Worm (Caenorhabditis elegans): ENCODE data around the gene upb-1.

upb-1 gene

DNA sequence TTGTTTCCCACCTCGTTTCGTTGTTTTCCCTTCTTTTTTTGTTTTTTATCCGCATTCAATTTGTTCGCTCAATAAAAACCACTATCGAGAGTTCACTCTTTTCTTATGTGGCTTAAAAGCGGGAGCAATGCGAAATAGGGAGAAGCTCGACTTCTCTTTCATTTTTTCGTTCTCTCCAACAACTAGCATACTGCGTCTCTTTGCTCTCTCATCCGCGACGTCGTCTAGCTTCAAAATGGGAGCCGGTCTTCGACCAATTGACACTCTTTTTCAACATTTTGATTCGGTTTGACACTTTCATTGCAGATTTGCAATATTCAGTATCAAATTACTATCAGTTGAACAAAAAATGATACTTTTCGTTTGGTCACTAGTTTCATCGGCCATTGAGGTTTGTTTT lies 16.0 kb downstream of the upb-1 start, which contains the start of gene bpl-1:
TSS of gene bpl-1 (plus strand) at position 301 of the 400 bp plus-strand sequence.
- no peak for TF ChIP-seq lsy-2 (tag; optimal IDR thresholded peaks at IDR 0.05)
- TF ChIP-seq unc-55 (GFP tag; optimal IDR thresholded peaks at IDR 0.05), result peak; percentile 13
- TF ChIP-seq C34F6.9 (tag; optimal IDR thresholded peaks at IDR 0.05), result peak; percentile 26

DNA sequence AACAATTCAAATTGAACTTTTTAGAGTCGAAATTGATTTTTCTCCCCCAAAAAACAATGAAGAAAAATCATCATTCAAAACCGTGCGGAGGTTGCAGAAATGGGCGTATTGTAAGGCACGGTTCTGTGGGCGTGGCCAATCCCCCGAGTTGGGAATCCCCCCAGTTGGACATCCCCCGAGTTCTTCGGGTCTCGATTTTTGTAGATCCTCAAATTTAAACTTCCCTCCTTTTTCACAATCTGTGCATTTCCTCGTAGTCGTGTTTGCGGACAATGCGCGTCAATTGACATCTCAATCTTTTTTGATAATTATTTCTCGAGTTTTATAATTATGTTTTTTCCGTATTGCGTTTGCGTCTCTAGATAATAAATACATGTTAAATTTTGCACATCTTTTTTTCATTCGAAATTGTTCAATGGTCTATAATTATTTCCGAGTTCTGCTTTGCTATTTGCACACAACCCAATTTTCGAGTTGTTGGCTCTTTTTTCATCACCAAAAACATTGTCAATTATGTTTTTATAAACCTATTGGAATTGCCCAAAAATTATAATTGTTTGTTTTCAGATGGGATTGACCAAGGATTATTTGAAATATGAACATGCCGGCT lies 20.0 kb downstream of the upb-1 start, which contains the start of gene F13H8.2:
TSS of gene F13H8.2 (plus strand) at position 560 of the 610 bp plus-strand sequence.
- TF ChIP-seq zag-1 (tag; optimal IDR thresholded peaks at IDR 0.05) (peak; percentile 12), blmp-1 (tag; optimal IDR thresholded peaks at IDR 0.05; ENCODE audit: insufficient read depth) (peak; percentile 5), ztf-1 (GFP tag; conservative IDR thresholded peaks at IDR 0.05) (no peak), fos-1 (tag; optimal IDR thresholded peaks at IDR 0.05) (peak; percentile 42), elt-1 (tag; optimal IDR thresholded peaks at IDR 0.05) (no peak), nhr-11 (tag; optimal IDR thresholded peaks at IDR 0.05) (no peak), egl-27 (tag; optimal IDR thresholded peaks at IDR 0.05) (peak; percentile 2), unc-62 (GFP tag; optimal IDR thresholded peaks at IDR 0.05) (no peak), elt-3 (tag; optimal IDR thresholded peaks at IDR 0.05) (no peak), ceh-16 (tag; optimal IDR thresholded peaks at IDR 0.05) (no peak), nhr-21 (tag; optimal IDR thresholded peaks at IDR 0.05) (peak; percentile 47), nhr-237 (tag; optimal IDR thresholded peaks at IDR 0.05) (no peak), C34F6.9 (tag; optimal IDR thresholded peaks at IDR 0.05) (peak; percentile 79), lin-13 (GFP tag; optimal IDR thresholded peaks at IDR 0.05) (peak; percentile 59), mab-5 (tag; optimal IDR thresholded peaks at IDR 0.05) (peak; percentile 71), sem-4 (tag; optimal IDR thresholded peaks at IDR 0.05) (peak; percentile 52), sma-3 (GFP tag; optimal IDR thresholded peaks at IDR 0.05) (peak; percentile 83), ceh-82 (tag; optimal IDR thresholded peaks at IDR 0.05) (no peak), skn-1 (tag; optimal IDR thresholded peaks at IDR 0.05) (peak; percentile 33), sma-9 (GFP tag; optimal IDR thresholded peaks at IDR 0.05) (peak; percentile 87), sma-9 (tag; optimal IDR thresholded peaks at IDR 0.05) (no peak), unc-55 (GFP tag; optimal IDR thresholded peaks at IDR 0.05) (peak; percentile 78), lsy-2 (tag; optimal IDR thresholded peaks at IDR 0.05) (peak; percentile 66 to 90), nhr-129 (tag; optimal IDR thresholded peaks at IDR 0.05) (peak; percentile 70), mbf-1 (tag; optimal IDR thresholded peaks at IDR 0.05) (no peak), lin-11 (tag; optimal IDR thresholded peaks at IDR 0.05) (peak; percentile 20), alr-1 (tag; optimal IDR thresholded peaks at IDR 0.05) (no peak), F13H6.1 (tag; optimal IDR thresholded peaks at IDR 0.05) (peak; percentile 82), gmeb-1 (tag; optimal IDR thresholded peaks at IDR 0.05) (peak; percentile 96), snpc-4 (tag; optimal IDR thresholded peaks at IDR 0.05) (peak; percentile 36), crh-2 (tag; optimal IDR thresholded peaks at IDR 0.05) (peak; percentile 77), lin-39 (tag; optimal IDR thresholded peaks at IDR 0.05) (no peak), R02D3.7 (tag; optimal IDR thresholded peaks at IDR 0.05) (no peak)

DNA sequence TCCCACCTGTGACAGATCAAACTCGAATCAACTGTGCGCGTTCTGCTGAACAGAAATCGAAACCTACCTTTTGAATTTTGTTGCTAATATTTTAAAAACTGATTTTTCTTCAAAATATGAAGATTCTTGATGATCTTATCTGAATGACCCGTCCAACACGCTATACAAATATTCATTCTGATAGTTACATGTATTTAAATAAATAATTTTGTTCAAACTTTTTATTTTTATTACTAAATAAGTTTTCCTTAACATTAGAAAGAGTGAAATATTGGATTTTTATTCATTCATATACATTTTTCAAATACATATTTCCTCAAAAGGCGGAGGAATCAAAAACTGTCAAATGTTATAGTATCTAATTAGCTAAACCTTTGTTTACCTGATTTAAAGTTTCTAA lies 21.9 kb downstream of the upb-1 start, which contains the start of gene F13H8.8:
TSS of gene F13H8.8 (minus strand) at position 101 of the 400 bp plus-strand sequence.
- no peak for TF ChIP-seq unc-62 (GFP tag; optimal IDR thresholded peaks at IDR 0.05)
- TF ChIP-seq nhr-129 (tag; optimal IDR thresholded peaks at IDR 0.05), result no peak
- no peak for TF ChIP-seq nhr-21 (tag; optimal IDR thresholded peaks at IDR 0.05)
- TF ChIP-seq nhr-11 (tag; optimal IDR thresholded peaks at IDR 0.05), result no peak
- no peak for TF ChIP-seq nhr-77 (tag; optimal IDR thresholded peaks at IDR 0.05)
- no peak for TF ChIP-seq C34F6.9 (tag; optimal IDR thresholded peaks at IDR 0.05)
- no peak for TF ChIP-seq mab-5 (tag; optimal IDR thresholded peaks at IDR 0.05)

DNA sequence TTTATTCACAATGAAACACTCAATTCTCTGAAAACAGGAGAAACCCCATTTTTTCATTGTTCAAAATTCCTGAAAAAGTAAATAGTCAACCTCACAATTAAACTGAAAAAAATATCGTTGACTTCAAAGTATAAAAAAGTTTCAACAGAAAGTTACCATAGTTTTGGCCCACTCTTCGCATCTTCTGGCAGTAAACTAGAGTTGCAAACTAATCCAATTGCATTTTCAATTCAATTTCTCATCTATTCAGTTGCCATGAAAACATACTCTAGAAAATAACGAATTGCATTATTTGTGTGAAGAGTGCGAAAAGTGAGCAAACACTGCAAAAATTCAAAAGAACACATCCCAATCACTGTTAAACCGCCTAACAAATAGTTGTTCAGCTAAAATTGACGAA lies 26.2 kb downstream of the upb-1 start, which contains the start of gene F13H8.3:
TSS of gene F13H8.3 (plus strand) at position 301 of the 400 bp plus-strand sequence.
- TF ChIP-seq sma-3 (GFP tag; optimal IDR thresholded peaks at IDR 0.05) (no peak), snpc-4 (tag; optimal IDR thresholded peaks at IDR 0.05) (no peak), nhr-21 (tag; optimal IDR thresholded peaks at IDR 0.05) (no peak), egl-27 (tag; optimal IDR thresholded peaks at IDR 0.05) (no peak), crh-2 (tag; optimal IDR thresholded peaks at IDR 0.05) (no peak), nhr-12 (tag; optimal IDR thresholded peaks at IDR 0.05) (no peak), nhr-23 (tag; optimal IDR thresholded peaks at IDR 0.05) (no peak), alr-1 (tag; optimal IDR thresholded peaks at IDR 0.05) (no peak), C34F6.9 (tag; optimal IDR thresholded peaks at IDR 0.05) (no peak), unc-39 (tag; optimal IDR thresholded peaks at IDR 0.05) (no peak), ceh-16 (tag; optimal IDR thresholded peaks at IDR 0.05) (no peak), nhr-6 (tag; optimal IDR thresholded peaks at IDR 0.05) (no peak), zag-1 (tag; optimal IDR thresholded peaks at IDR 0.05) (no peak), nhr-25 (tag; optimal IDR thresholded peaks at IDR 0.05) (no peak), elt-3 (tag; optimal IDR thresholded peaks at IDR 0.05) (no peak), ZK546.5 (tag; optimal IDR thresholded peaks at IDR 0.05) (no peak), mab-5 (tag; optimal IDR thresholded peaks at IDR 0.05) (no peak)
